Fruit fly (Drosophila melanogaster): Measurements from ENCODE around the gene CG31274.

The CG31274 gene

dm6 chr3R:16983001-16983400 lies 9.8 kb upstream of the CG31274 start (continued):
- no peak for TF ChIP-seq chn (GFP tag; optimal IDR thresholded peaks at IDR 0.05)
- no peak for TF ChIP-seq CG3847 (GFP tag; IDR thresholded peaks at IDR 0.05)
- no peak for TF ChIP-seq CG12769 (tag; optimal IDR thresholded peaks at IDR 0.05)
- TF ChIP-seq Ravus (GFP tag; IDR thresholded peaks at IDR 0.05): no peak
- TF ChIP-seq peb (GFP tag; IDR thresholded peaks at IDR 0.05): no peak
- no peak for TF ChIP-seq yki (optimal IDR thresholded peaks at IDR 0.05)
- no peak for TF ChIP-seq CG4282 (GFP tag; optimal IDR thresholded peaks at IDR 0.05)
- no peak for TF ChIP-seq p53 (GFP tag; optimal IDR thresholded peaks at IDR 0.05)
- TF ChIP-seq Rfx (GFP tag; IDR thresholded peaks at IDR 0.05): peak; percentile 12; the same call in 1 of the 2 replicates
- TF ChIP-seq CG1024 (GFP tag; IDR thresholded peaks at IDR 0.05): no peak
- no peak for TF ChIP-seq Fer2 (tag; optimal IDR thresholded peaks at IDR 0.05)
- TF ChIP-seq CG4328 (GFP tag; optimal IDR thresholded peaks at IDR 0.05): no peak
- no peak for TF ChIP-seq pnt (GFP tag; optimal IDR thresholded peaks at IDR 0.05)
- TF ChIP-seq CG17568 (GFP tag; optimal IDR thresholded peaks at IDR 0.05): no peak
- no peak for TF ChIP-seq Opbp (GFP tag; IDR thresholded peaks at IDR 0.05; ENCODE audit: partially characterized antibody)
- no peak for TF ChIP-seq D19B (GFP tag; optimal IDR thresholded peaks at IDR 0.05)
- no peak for TF ChIP-seq Atf3 (GFP tag; optimal IDR thresholded peaks at IDR 0.05)
- TF ChIP-seq tll (GFP tag; optimal IDR thresholded peaks at IDR 0.05): no peak
- TF ChIP-seq zfh1 (GFP tag; IDR thresholded peaks at IDR 0.05): 0 out of 3 replicates have a peak, but pooled peaks have one; percentile 30
- TF ChIP-seq CG17612 (GFP tag; IDR thresholded peaks at IDR 0.05): no peak
- no peak for TF ChIP-seq CG10959 (GFP tag; IDR thresholded peaks at IDR 0.05)
- no peak for TF ChIP-seq unc-4 (GFP tag; IDR thresholded peaks at IDR 0.05; ENCODE audit: partially characterized antibody)
- no peak for TF ChIP-seq nom (GFP tag; optimal IDR thresholded peaks at IDR 0.05)
- no peak for TF ChIP-seq BtbVII (GFP tag; optimal IDR thresholded peaks at IDR 0.05)
- peak; percentile 96 for TF ChIP-seq Nf-YB (GFP tag; optimal IDR thresholded peaks at IDR 0.05)
- no peak for TF ChIP-seq MTF-1 (GFP tag; optimal IDR thresholded peaks at IDR 0.05; ENCODE audit: borderline replicate concordance)
- no peak for TF ChIP-seq CG9876 (GFP tag; optimal IDR thresholded peaks at IDR 0.05)

DNA sequence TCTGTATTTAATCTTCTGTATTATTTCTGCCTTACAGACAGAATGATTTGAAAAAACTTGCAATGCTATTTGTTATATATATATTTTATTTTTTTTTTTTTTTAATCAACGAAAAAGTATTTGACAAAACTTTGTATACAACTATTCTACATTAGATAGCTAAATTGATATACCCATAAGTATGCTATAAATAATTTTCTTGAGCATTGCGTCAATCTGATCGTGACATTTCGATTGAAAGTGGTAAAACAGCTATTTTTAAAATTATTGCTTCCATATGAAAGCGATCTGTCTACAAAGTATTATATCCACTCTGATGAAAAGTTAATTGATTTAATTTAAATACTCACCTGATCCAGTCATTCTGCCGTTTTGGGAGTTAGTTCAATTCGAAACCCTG lies 8.6 kb upstream of the CG31274 start:
- peak; percentile 98 for TF ChIP-seq CG15601 (tag; optimal IDR thresholded peaks at IDR 0.05)
- peak; percentile 13; the same call in 1 of the 3 replicates for TF ChIP-seq CG2199 (GFP tag; IDR thresholded peaks at IDR 0.05)
- TF ChIP-seq Mes4 (GFP tag; optimal IDR thresholded peaks at IDR 0.05): no peak
- no peak for TF ChIP-seq CG17568 (GFP tag; optimal IDR thresholded peaks at IDR 0.05)
- no peak for TF ChIP-seq CrebB (tag; optimal IDR thresholded peaks at IDR 0.05)
- no peak for TF ChIP-seq TFAM (GFP tag; optimal IDR thresholded peaks at IDR 0.05)
- no peak for TF ChIP-seq CG17361 (GFP tag; IDR thresholded peaks at IDR 0.05)
- TF ChIP-seq CTCF (GFP tag; optimal IDR thresholded peaks at IDR 0.05): peak; percentile 20

dm6 chr3R:16985547-16985946 lies 7.3 kb upstream of the CG31274 start:
- TF ChIP-seq row (GFP tag; IDR thresholded peaks at IDR 0.05) (peak; percentile 45), gsb (GFP tag; IDR thresholded peaks at IDR 0.05) (0 out of 2 replicates have a peak, but pooled peaks have one; percentile 14), D19B (GFP tag; optimal IDR thresholded peaks at IDR 0.05) (peak; percentile 82), hkb (optimal IDR thresholded peaks at IDR 0.05) (no peak), hkb (GFP tag; IDR thresholded peaks at IDR 0.05) (peak; percentile 27; the same call in 1 of the 2 replicates), dysf (GFP tag; IDR thresholded peaks at IDR 0.05) (0 out of 3 replicates have a peak, but pooled peaks have one; percentile 35), abd-A (tag; optimal IDR thresholded peaks at IDR 0.05) (no peak), CG7928 (GFP tag; optimal IDR thresholded peaks at IDR 0.05) (no peak), Ptx1 (GFP tag; IDR thresholded peaks at IDR 0.05) (peak; percentile 26; the same call in 1 of the 2 replicates), Xbp1 (GFP tag; optimal IDR thresholded peaks at IDR 0.05) (peak; percentile 4), mirr (GFP tag; optimal IDR thresholded peaks at IDR 0.05) (no peak), CG6765 (GFP tag; optimal IDR thresholded peaks at IDR 0.05) (no peak), slbo (GFP tag; IDR thresholded peaks at IDR 0.05) (peak; percentile 49; the same call in 1 of the 2 replicates), Sox102F (GFP tag; optimal IDR thresholded peaks at IDR 0.05) (peak; percentile 26), vvl (GFP tag; IDR thresholded peaks at IDR 0.05) (peak; percentile 64), CG11504 (tag; optimal IDR thresholded peaks at IDR 0.05) (peak; percentile 18), HLH3B (GFP tag; IDR thresholded peaks at IDR 0.05) (peak; percentile 8; the same call in 1 of the 2 replicates), pan (optimal IDR thresholded peaks at IDR 0.05) (no peak), pan (GFP tag; optimal IDR thresholded peaks at IDR 0.05 in 1 of 2, IDR thresholded peaks at IDR 0.05 in 1 of 2) (peak in 1 of 2 experiments; percentile 28)
